Worm (Caenorhabditis elegans) whole organism, young adult: ENCODE results near the gene nhr-167.

Experiments
- C17E4.6 ChIP-seq: fragments of 200-800 bp; sonication (Bioruptor generic); IDR thresholded peaks from 2 replicates; pipeline ENCODE4 v1.3.6; 2022; ENCODE audit warnings: missing genetic modification reagents, missing genetic modification characterization, missing compliant biosample characterization
- Y79H2A.3 ChIP-seq: fragments of 200-800 bp; sonication (Bioruptor generic); conservative IDR thresholded peaks from 2 replicates; pipeline ENCODE4 v1.3.6; 2022; ENCODE audit warnings: missing genetic modification reagents, missing genetic modification characterization, missing compliant biosample characterization
- lag-1 ChIP-seq: fragments of 200-800 bp; sonication (Bioruptor generic); IDR thresholded peaks from 2 replicates; pipeline ENCODE4 v1.3.6; 2022; ENCODE audit warnings: missing genetic modification reagents, missing genetic modification characterization, missing compliant biosample characterization
- unc-62 ChIP-seq: fragments of 150-350 bp; optimal IDR thresholded peaks from 2 replicates; lab custom pipeline; 2014; ENCODE audit warnings: missing biosample characterization, missing genetic modification reagents, missing genetic modification characterization

ce11 chrX:11969085-11969484, 12.8 kb downstream of the nhr-167 start:
- TF ChIP-seq C17E4.6 (GFP tag; lab: Robert Waterston, UW) (no peak), unc-62 (GFP tag; lab: Kevin White, UChicago) (no peak), lag-1 (GFP tag; lab: Robert Waterston, UW) (no peak), Y79H2A.3 (GFP tag; lab: Robert Waterston, UW) (no peak)
